Worm (Caenorhabditis elegans) whole organism, early embryonic: Measurements from ENCODE around the gene cyp-35C1.

Experiments
- B0310.2 ChIP-seq: sonication (generic microtip); optimal IDR thresholded peaks from 2 replicates; lab custom pipeline; 2016; ENCODE audit warnings: mild to moderate bottlenecking, missing genetic modification characterization, missing compliant biosample characterization
- aly-1 ChIP-seq: sonication (generic microtip); optimal IDR thresholded peaks from 2 replicates; lab custom pipeline; 2016; ENCODE audit warnings: missing genetic modification characterization, missing compliant biosample characterization
- ama-1 ChIP-seq: fragments of 150-350 bp; optimal IDR thresholded peaks from 2 replicates; lab custom pipeline; 2014
- ceh-13 ChIP-seq: fragments of 200-800 bp; sonication (Bioruptor generic); optimal IDR thresholded peaks from 2 replicates; lab custom pipeline; 2018; ENCODE audit warnings: mild to moderate bottlenecking, missing genetic modification characterization, missing compliant biosample characterization
- ets-7 ChIP-seq: sonication (generic microtip); optimal IDR thresholded peaks from 2 replicates; lab custom pipeline; 2016; ENCODE audit warnings: missing genotype, missing genetic modification characterization, missing compliant biosample characterization

DNA sequence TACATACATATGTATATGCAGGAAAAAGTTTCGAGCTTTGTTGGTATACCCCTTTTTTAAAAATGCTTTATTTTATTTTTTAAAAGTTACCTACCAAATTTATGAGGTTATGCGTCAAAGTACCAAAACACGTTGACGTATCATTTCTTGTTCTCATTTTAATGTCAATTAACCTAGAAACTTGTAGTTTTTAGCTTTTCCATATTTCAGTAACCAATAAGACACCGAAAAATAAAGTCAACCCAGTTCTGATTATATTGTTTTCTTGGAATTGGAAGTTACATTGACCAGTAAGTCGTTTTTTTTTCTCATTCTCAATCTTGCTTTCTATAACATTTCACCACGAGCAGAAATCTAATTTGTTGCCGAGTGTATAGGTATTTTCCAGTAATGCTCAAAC lies 38.6 kb upstream of the cyp-35C1 start, which contains the start of gene srw-145:
- TF ChIP-seq B0310.2 (tag; lab: Kevin White, UChicago) = no peak
- TF ChIP-seq aly-1 (tag; lab: Kevin White, UChicago) = no peak
- no peak for TF ChIP-seq ets-7 (tag; lab: Kevin White, UChicago)
- no peak for TF ChIP-seq ama-1 (lab: Kevin White, UChicago)
- no peak for TF ChIP-seq ceh-13 (GFP tag; lab: Kevin White, UChicago)
